Fruit fly (Drosophila melanogaster) whole organism, embryonic: ENCODE measurements around the gene Bro.

Experiments used
- CG10274 ChIP-seq: fragments of 200-800 bp; sonication (Bioruptor generic); optimal IDR thresholded peaks from 3 replicates; lab custom pipeline; 2017; ENCODE audit warnings: missing biosample characterization, mild to moderate bottlenecking, missing genetic modification characterization
- CG10321 ChIP-seq: fragments of 200-800 bp; sonication (Bioruptor generic); IDR thresholded peaks from 2 replicates; pipeline ENCODE4 v1.3.6; 2022; ENCODE audit warnings: missing biosample characterization, missing genetic modification characterization
- CG12299 ChIP-seq: fragments of 200-800 bp; sonication (Bioruptor generic); optimal IDR thresholded peaks from 2 replicates; lab custom pipeline; 2018; ENCODE audit warnings: missing biosample characterization, mild to moderate bottlenecking, missing genetic modification characterization
- CG13296 ChIP-seq: fragments of 200-800 bp; sonication (Bioruptor generic); optimal IDR thresholded peaks from 3 replicates; lab custom pipeline; 2018; ENCODE audit warnings: missing biosample characterization, mild to moderate bottlenecking, missing genetic modification characterization
- CG13424 ChIP-seq: fragments of 200-800 bp; sonication (Bioruptor generic); optimal IDR thresholded peaks from 2 replicates; lab custom pipeline; 2019; ENCODE audit warnings: missing biosample characterization, mild to moderate bottlenecking, missing genetic modification characterization, moderate library complexity
- CG13624 ChIP-seq: fragments of 200-800 bp; sonication (Bioruptor generic); optimal IDR thresholded peaks from 2 replicates; lab custom pipeline; 2016; ENCODE audit warnings: missing biosample characterization, missing genetic modification characterization
- CG14710 ChIP-seq: fragments of 200-800 bp; sonication (Bioruptor generic); optimal IDR thresholded peaks from 3 replicates; lab custom pipeline; 2019; ENCODE audit warnings: missing biosample characterization, mild to moderate bottlenecking, missing genetic modification characterization, moderate library complexity
- CG3065 ChIP-seq: fragments of 200-800 bp; sonication (Bioruptor generic); optimal IDR thresholded peaks from 2 replicates; lab custom pipeline; 2016; ENCODE audit warnings: missing biosample characterization, missing genetic modification characterization
- CG3163 ChIP-seq: fragments of 200-800 bp; sonication (Bioruptor generic); optimal IDR thresholded peaks from 3 replicates; lab custom pipeline; 2016; ENCODE audit warnings: missing biosample characterization, missing genetic modification characterization
- CG3726 ChIP-seq: fragments of 200-800 bp; sonication (Bioruptor generic); IDR thresholded peaks from 3 replicates; pipeline ENCODE4, ENCODE4 v1.3.6; 2022; ENCODE audit warnings: missing biosample characterization, missing genetic modification characterization
- CG42726 ChIP-seq: fragments of 200-800 bp; sonication (Bioruptor generic); IDR thresholded peaks from 2 replicates; pipeline ENCODE4 v1.3.6; 2022; ENCODE audit warnings: missing biosample characterization, missing genetic modification characterization; ENCODE audit not compliant: partially characterized antibody
- CG4360 ChIP-seq: fragments of 200-800 bp; sonication (Bioruptor generic); IDR thresholded peaks from 2 replicates; pipeline ENCODE4 v1.3.6; 2022; ENCODE audit warnings: missing biosample characterization, missing genetic modification characterization
- CG4424 ChIP-seq: fragments of 200-800 bp; sonication (Bioruptor generic); optimal IDR thresholded peaks from 3 replicates; lab custom pipeline; 2016; ENCODE audit warnings: missing biosample characterization, missing genetic modification characterization
- CG4730 ChIP-seq: fragments of 200-800 bp; sonication (Bioruptor generic); IDR thresholded peaks from 2 replicates; pipeline ENCODE4 v1.3.6; 2022; ENCODE audit warnings: missing biosample characterization, missing genetic modification characterization
- CG7786 ChIP-seq: fragments of 200-800 bp; sonication (Bioruptor generic); optimal IDR thresholded peaks from 2 replicates; lab custom pipeline; 2016; ENCODE audit warnings: missing biosample characterization, missing genetic modification characterization
- CG9215 ChIP-seq: fragments of 200-800 bp; sonication (Bioruptor generic); IDR thresholded peaks from 2 replicates; pipeline ENCODE4 v1.3.6; 2022; ENCODE audit warnings: missing biosample characterization, missing genetic modification characterization
- CG9727 ChIP-seq: fragments of 200-800 bp; sonication (Bioruptor generic); optimal IDR thresholded peaks from 3 replicates; lab custom pipeline; 2017; ENCODE audit warnings: missing biosample characterization, mild to moderate bottlenecking, missing genetic modification characterization
- D19B ChIP-seq: fragments of 200-800 bp; sonication (Bioruptor generic); optimal IDR thresholded peaks from 2 replicates; lab custom pipeline; 2017; ENCODE audit warnings: missing biosample characterization, mild to moderate bottlenecking, missing genetic modification characterization
- Dref ChIP-seq: fragments of 200-800 bp; sonication (Bioruptor generic); IDR thresholded peaks from 2 replicates; pipeline ENCODE4 v1.3.6; 2022; ENCODE audit warnings: missing biosample characterization, missing genetic modification characterization
- Eip74EF ChIP-seq, 2 experiments: fragments of 200-800 bp in 1 of 2; fragments of >200 bp in 1 of 2; sonication (Bioruptor generic) in 1 of 2; optimal IDR thresholded peaks; 2 replicates each; lab custom pipeline; 2017 to 2019; ENCODE audit warnings: missing biosample characterization in 2 of 2, missing genetic modification characterization in 2 of 2, mild to moderate bottlenecking in 1 of 2, moderate library complexity in 1 of 2
- Ets65A ChIP-seq: fragments of 200-800 bp; sonication (Bioruptor generic); peaks from one replicate; lab custom pipeline; 2016; ENCODE audit warnings: missing biosample characterization, missing genetic modification characterization
- HLH54F ChIP-seq: fragments of 200-800 bp; sonication (Bioruptor generic); optimal IDR thresholded peaks from 3 replicates; lab custom pipeline; 2016; ENCODE audit warnings: missing biosample characterization, missing genetic modification characterization
- HmgZ ChIP-seq: fragments of 200-800 bp; sonication (Bioruptor generic); optimal IDR thresholded peaks from 2 replicates; lab custom pipeline; 2018; ENCODE audit warnings: missing biosample characterization, mild to moderate bottlenecking, missing genetic modification characterization
- MTF-1 ChIP-seq: fragments of 200-800 bp; sonication (Bioruptor generic); optimal IDR thresholded peaks from 2 replicates; lab custom pipeline; 2018; ENCODE audit warnings: missing biosample characterization, mild to moderate bottlenecking, missing genetic modification characterization, borderline replicate concordance
- Med ChIP-seq: fragments of 200-800 bp; sonication (Bioruptor generic); peaks from one replicate; lab custom pipeline; 2016; ENCODE audit warnings: missing biosample characterization, missing genetic modification characterization, mild to moderate bottlenecking, inconsistent platforms, moderate library complexity
- Myb ChIP-seq: fragments of 200-800 bp; sonication (Bioruptor generic); optimal IDR thresholded peaks from 2 replicates; lab custom pipeline; 2016; ENCODE audit warnings: missing biosample characterization, missing genetic modification characterization
- NC2α ChIP-seq: fragments of 200-800 bp; sonication (Bioruptor generic); optimal IDR thresholded peaks from 2 replicates; lab custom pipeline; 2016; ENCODE audit warnings: missing biosample characterization, missing genetic modification characterization
- bsh ChIP-seq, 2 experiments: fragments of 200-800 bp; sonication (Bioruptor generic); optimal IDR thresholded peaks; 2 replicates each; lab custom pipeline; 2017 to 2018; ENCODE audit warnings: mild to moderate bottlenecking in 2 of 2, missing biosample characterization in 2 of 2, missing genetic modification characterization in 2 of 2, moderate library complexity in 1 of 2
- gcm ChIP-seq: fragments of 200-800 bp; sonication (Bioruptor generic); optimal IDR thresholded peaks from 2 replicates; lab custom pipeline; 2019; ENCODE audit warnings: missing biosample characterization, mild to moderate bottlenecking, missing genetic modification characterization, moderate library complexity
- gro ChIP-seq: fragments of 200-800 bp; sonication (Bioruptor generic); optimal IDR thresholded peaks from 2 replicates; lab custom pipeline; 2016; ENCODE audit warnings: missing biosample characterization, missing genetic modification characterization
- gsb-n ChIP-seq: fragments of 200-800 bp; sonication (Bioruptor generic); optimal IDR thresholded peaks from 3 replicates; lab custom pipeline; 2018; ENCODE audit warnings: missing biosample characterization, mild to moderate bottlenecking, missing genetic modification characterization
- gt ChIP-seq: fragments of 200-800 bp; sonication (Bioruptor generic); IDR thresholded peaks from 2 replicates; pipeline ENCODE4 v1.3.6; 2022; ENCODE audit warnings: missing biosample characterization, missing genetic modification characterization
- jumu ChIP-seq: fragments of 200-800 bp; sonication (Bioruptor generic); optimal IDR thresholded peaks from 3 replicates; lab custom pipeline; 2016; ENCODE audit warnings: missing biosample characterization, missing genetic modification characterization
- ken ChIP-seq: fragments of 200-800 bp; sonication (Bioruptor generic); IDR thresholded peaks from 3 replicates; pipeline ENCODE4 v1.3.6; 2022; ENCODE audit warnings: missing biosample characterization, missing genetic modification characterization
- lilli ChIP-seq: fragments of 200-800 bp; sonication (Bioruptor generic); optimal IDR thresholded peaks from 3 replicates; lab custom pipeline; 2016; ENCODE audit warnings: missing biosample characterization, missing genetic modification characterization
- mirr ChIP-seq: fragments of 200-800 bp; sonication (Bioruptor generic); optimal IDR thresholded peaks from 3 replicates; lab custom pipeline; 2018; ENCODE audit warnings: missing biosample characterization, mild to moderate bottlenecking, missing genetic modification characterization
- odd ChIP-seq: fragments of 200-800 bp; sonication (Bioruptor generic); optimal IDR thresholded peaks from 2 replicates; lab custom pipeline; 2017; ENCODE audit warnings: missing biosample characterization, mild to moderate bottlenecking, missing genetic modification characterization
- pho ChIP-seq: fragments of 200-800 bp; sonication (Bioruptor generic); optimal IDR thresholded peaks from 2 replicates; lab custom pipeline; 2016; ENCODE audit warnings: missing biosample characterization, missing genetic modification characterization
- pros ChIP-seq: fragments of 200-800 bp; sonication (Bioruptor generic); optimal IDR thresholded peaks from 3 replicates; lab custom pipeline; 2019; ENCODE audit warnings: missing biosample characterization, mild to moderate bottlenecking, missing genetic modification characterization, moderate library complexity
- rib ChIP-seq: fragments of 200-800 bp; sonication (Bioruptor generic); IDR thresholded peaks from 2 replicates; pipeline ENCODE4 v1.3.6; 2022; ENCODE audit warnings: missing biosample characterization, missing genetic modification characterization
- schlank ChIP-seq: fragments of 200-800 bp; sonication (Bioruptor generic); optimal IDR thresholded peaks from 2 replicates; lab custom pipeline; 2018; ENCODE audit warnings: missing biosample characterization, mild to moderate bottlenecking, missing genetic modification characterization
- sens ChIP-seq: fragments of 200-800 bp; sonication (Bioruptor generic); peaks from one replicate; lab custom pipeline; 2016; ENCODE audit warnings: missing biosample characterization, missing genetic modification characterization
- slp2 ChIP-seq: fragments of 200-800 bp; sonication (Bioruptor generic); optimal IDR thresholded peaks from 2 replicates; lab custom pipeline; 2016; ENCODE audit warnings: missing biosample characterization, missing genetic modification characterization
- trem ChIP-seq: fragments of 200-800 bp; optimal IDR thresholded peaks from 3 replicates; lab custom pipeline; 2019; ENCODE audit warnings: missing biosample characterization, mild to moderate bottlenecking, missing genetic modification characterization, moderate library complexity
- unc-4 ChIP-seq: fragments of 200-800 bp; sonication (Bioruptor generic); IDR thresholded peaks from 2 replicates; pipeline ENCODE4 v1.3.6; 2022; ENCODE audit warnings: missing biosample characterization, missing genetic modification characterization; ENCODE audit not compliant: partially characterized antibody
- usp ChIP-seq: fragments of >200 bp; optimal IDR thresholded peaks from 2 replicates; lab custom pipeline; 2017; ENCODE audit warnings: missing biosample characterization, missing genetic modification characterization
- zen ChIP-seq: fragments of 200-800 bp; sonication (Bioruptor generic); optimal IDR thresholded peaks from 3 replicates; lab custom pipeline; 2018; ENCODE audit warnings: missing biosample characterization, mild to moderate bottlenecking, missing genetic modification characterization, moderate library complexity
- zen2 ChIP-seq: fragments of 200-800 bp; sonication (Bioruptor generic); IDR thresholded peaks from 3 replicates; pipeline ENCODE4 v1.3.6; 2022; ENCODE audit warnings: missing biosample characterization, missing genetic modification characterization; ENCODE audit not compliant: partially characterized antibody

Gene Bro

DNA sequence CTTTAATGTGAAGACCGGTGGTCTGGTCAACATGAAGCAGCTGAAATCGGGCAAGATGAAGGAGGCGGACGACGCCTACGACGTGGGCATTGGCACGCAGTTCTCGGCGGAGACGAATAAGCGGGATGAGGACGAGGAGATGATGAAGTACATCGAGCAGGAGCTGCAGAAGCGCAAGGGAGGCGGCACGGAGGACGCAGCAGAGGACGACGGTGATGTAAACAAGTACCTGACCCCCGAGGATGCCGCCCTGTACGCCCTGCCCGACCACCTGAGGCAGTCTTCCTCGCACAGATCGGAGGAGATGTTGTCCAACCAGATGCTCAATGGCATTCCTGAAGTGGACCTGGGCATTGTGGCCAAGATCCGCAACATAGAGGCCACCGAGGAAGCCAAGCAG is 17.9 kb downstream of the Bro start (continued):
- TF ChIP-seq bsh (GFP tag; optimal IDR thresholded peaks at IDR 0.05; lab: Kevin White, UChicago) (no peak), gro (no peak), Med (GFP tag; lab: Kevin White, UChicago) (peak; percentile 73), CG4730 (GFP tag; lab: Robert Waterston, UW) (no peak), CG13424 (no peak)

dm6 chr3L:1667423-1667822 is 19.8 kb downstream of the Bro start:
- TF ChIP-seq Med (GFP tag; lab: Kevin White, UChicago) (peak; percentile 43), lilli (GFP tag; lab: Kevin White, UChicago) (no peak), trem (tag; lab: Kevin White, UChicago) (no peak), D19B (GFP tag; lab: Kevin White, UChicago) (no peak), CG13624 (no peak), Ets65A (GFP tag; lab: Kevin White, UChicago) (peak; percentile 46)

dm6 chr3L:1668504-1668903 is 20.8 kb downstream of the Bro start, which contains the start of gene RpL23A:
Gene RpL23A (minus strand): TSS chr3L:1668654.
- TF ChIP-seq schlank (tag; lab: Kevin White, UChicago) (peak; percentile 95), zen (tag; lab: Kevin White, UChicago) (peak; percentile 90), CG9215 (GFP tag; lab: Robert Waterston, UW) (peak; percentile 87), usp (GFP tag; lab: Kevin White, UChicago) (no peak), Myb (GFP tag; lab: Kevin White, UChicago) (peak; percentile 100), slp2 (GFP tag; lab: Kevin White, UChicago) (peak; percentile 95), gt (GFP tag; lab: Robert Waterston, UW) (peak; percentile 90), NC2α (GFP tag; lab: Kevin White, UChicago) (peak; percentile 92), CG9727 (GFP tag; lab: Kevin White, UChicago) (peak; percentile 97), CG4360 (GFP tag; lab: Robert Waterston, UW) (peak; percentile 48), odd (peak; percentile 89), CG42726 (GFP tag; lab: Robert Waterston, UW) (peak; percentile 83), ken (GFP tag; lab: Robert Waterston, UW) (peak; percentile 98), HmgZ (tag; lab: Kevin White, UChicago) (peak; percentile 98), zen2 (no peak), CG10274 (peak; percentile 89), sens (GFP tag; lab: Kevin White, UChicago) (peak; percentile 98), CG7786 (GFP tag; lab: Kevin White, UChicago) (peak; percentile 95), HLH54F (GFP tag; lab: Kevin White, UChicago) (peak; percentile 96), CG3065 (peak; percentile 94), Dref (GFP tag; lab: Robert Waterston, UW) (peak; percentile 56), CG14710 (tag; lab: Kevin White, UChicago) (peak; percentile 97), MTF-1 (GFP tag; lab: Kevin White, UChicago) (peak; percentile 97), gsb-n (tag; lab: Kevin White, UChicago) (peak; percentile 92), CG10321 (peak; percentile 74), CG3726 (GFP tag; lab: Robert Waterston, UW) (peak; percentile 88), CG12299 (tag; lab: Kevin White, UChicago) (peak; percentile 82), unc-4 (peak; percentile 48), CG4424 (GFP tag; lab: Kevin White, UChicago) (peak; percentile 93), Eip74EF (GFP tag; optimal IDR thresholded peaks at IDR 0.05; lab: Kevin White, UChicago) (peak in 1 of 2 experiments; percentile 70), CG3163 (GFP tag; lab: Kevin White, UChicago) (peak; percentile 90), gcm (GFP tag; lab: Kevin White, UChicago) (peak; percentile 79), pho (GFP tag; lab: Kevin White, UChicago) (peak; percentile 97), jumu (GFP tag; lab: Kevin White, UChicago) (peak; percentile 96), rib (GFP tag; lab: Robert Waterston, UW) (peak; percentile 93), pros (GFP tag; lab: Kevin White, UChicago) (peak; percentile 23), CG13296 (GFP tag; lab: Kevin White, UChicago) (peak; percentile 92), mirr (peak; percentile 98)
